Worm (Caenorhabditis elegans): ENCODE results near the gene ncs-4.

Gene ncs-4

DNA sequence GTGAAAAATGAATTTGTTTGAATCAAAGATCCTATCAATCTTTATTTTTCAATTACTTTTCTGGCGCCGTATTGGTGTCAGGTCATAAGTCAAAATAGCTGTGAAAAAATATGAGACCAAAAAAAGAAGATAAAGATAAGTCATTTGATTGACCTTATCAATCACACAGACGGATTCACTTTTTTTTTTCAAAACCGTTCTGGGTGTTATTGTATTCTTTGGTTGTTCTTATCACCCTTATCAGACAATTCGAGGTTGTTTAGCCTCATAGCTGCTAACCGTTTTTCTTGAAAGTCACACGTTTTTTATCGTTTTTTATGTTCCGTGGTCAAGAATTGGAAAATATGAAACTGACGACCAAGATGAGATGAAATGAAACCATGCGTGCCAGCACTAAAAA, 7.8 kb upstream of the ncs-4 start:
- peak; percentile 17 for TF ChIP-seq nhr-21 (tag; optimal IDR thresholded peaks at IDR 0.05)
- peak; percentile 86 for TF ChIP-seq blmp-1 (tag; optimal IDR thresholded peaks at IDR 0.05; ENCODE audit: insufficient read depth)
- TF ChIP-seq lin-11 (tag; optimal IDR thresholded peaks at IDR 0.05): no peak
- TF ChIP-seq alr-1 (tag; optimal IDR thresholded peaks at IDR 0.05): no peak
- peak; percentile 31 for TF ChIP-seq sma-9 (GFP tag; optimal IDR thresholded peaks at IDR 0.05)
- TF ChIP-seq sma-9 (tag; optimal IDR thresholded peaks at IDR 0.05): no peak
- no peak for TF ChIP-seq F13H6.1 (tag; optimal IDR thresholded peaks at IDR 0.05)
- TF ChIP-seq dmd-4 (tag; optimal IDR thresholded peaks at IDR 0.05): no peak
- peak; percentile 1 for TF ChIP-seq crh-2 (tag; optimal IDR thresholded peaks at IDR 0.05)
- no peak for TF ChIP-seq zag-1 (tag; optimal IDR thresholded peaks at IDR 0.05)

DNA sequence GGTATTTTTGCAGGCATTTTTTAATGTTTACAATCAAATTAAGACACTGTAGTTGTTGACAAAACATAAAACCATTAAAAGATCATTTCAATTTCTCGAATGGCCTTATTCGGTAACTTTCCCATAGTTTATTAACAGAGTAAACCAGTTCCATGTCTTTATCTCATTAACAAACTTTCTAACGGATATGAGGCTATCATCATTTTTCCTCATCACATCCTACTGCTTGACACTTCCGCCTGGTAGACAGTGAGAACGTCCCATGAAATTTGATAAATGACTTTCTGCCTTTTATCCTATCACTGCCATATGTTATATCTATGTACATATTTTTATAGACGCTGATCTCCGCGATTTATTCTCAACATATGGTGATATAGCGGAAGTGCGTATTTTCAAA, 5.7 kb upstream of the ncs-4 start:
- TF ChIP-seq lin-39 (tag; optimal IDR thresholded peaks at IDR 0.05): no peak
- no peak for TF ChIP-seq ztf-4 (tag; optimal IDR thresholded peaks at IDR 0.05)
- no peak for TF ChIP-seq nhr-77 (tag; optimal IDR thresholded peaks at IDR 0.05)
- no peak for TF ChIP-seq fos-1 (tag; optimal IDR thresholded peaks at IDR 0.05)
- no peak for TF ChIP-seq elt-1 (tag; optimal IDR thresholded peaks at IDR 0.05)
- TF ChIP-seq nhr-129 (tag; optimal IDR thresholded peaks at IDR 0.05): no peak
- TF ChIP-seq F13H6.1 (tag; optimal IDR thresholded peaks at IDR 0.05): no peak

DNA sequence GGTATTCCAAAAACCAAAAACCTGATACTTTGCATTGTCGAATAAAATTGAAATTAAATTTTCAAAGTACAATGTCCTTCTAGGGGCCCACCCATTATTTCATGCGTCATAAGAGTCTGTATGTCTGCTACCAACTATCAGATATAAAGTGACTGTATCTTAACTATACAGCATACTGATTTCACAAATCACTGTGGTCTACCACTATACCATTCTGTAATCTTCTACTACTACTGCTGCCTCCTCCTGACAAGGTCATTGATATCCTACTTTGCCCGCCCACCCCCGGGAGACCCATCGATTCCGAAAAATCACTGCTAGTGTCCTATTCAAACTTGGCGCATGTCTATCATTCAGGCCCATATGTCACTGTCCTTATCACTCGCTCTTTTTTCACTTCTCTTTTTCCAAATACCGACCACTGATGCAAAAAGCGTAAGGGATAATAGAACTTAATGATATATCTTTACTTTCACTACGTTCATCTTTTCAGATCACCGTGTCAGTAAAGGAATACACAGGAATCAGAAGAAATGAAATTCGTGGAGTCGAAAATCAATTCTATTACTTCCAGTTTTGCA, 4.2 kb upstream of the ncs-4 start, which contains the start of gene C07A4.2:
TSS of gene C07A4.2 (plus strand) at position 195 of the 581 bp plus-strand sequence.
- TF ChIP-seq crh-2 (tag; optimal IDR thresholded peaks at IDR 0.05): no peak
- no peak for TF ChIP-seq egl-27 (tag; optimal IDR thresholded peaks at IDR 0.05)
- no peak for TF ChIP-seq ZK546.5 (tag; optimal IDR thresholded peaks at IDR 0.05)
- TF ChIP-seq nhr-12 (tag; optimal IDR thresholded peaks at IDR 0.05): no peak
- no peak for TF ChIP-seq ztf-1 (GFP tag; conservative IDR thresholded peaks at IDR 0.05)
- TF ChIP-seq unc-62 (GFP tag; optimal IDR thresholded peaks at IDR 0.05): no peak
- no peak for TF ChIP-seq unc-55 (GFP tag; optimal IDR thresholded peaks at IDR 0.05)
- TF ChIP-seq skn-1 (tag; optimal IDR thresholded peaks at IDR 0.05): no peak
- no peak for TF ChIP-seq mdl-1 (tag; optimal IDR thresholded peaks at IDR 0.05)
- no peak for TF ChIP-seq lin-13 (GFP tag; optimal IDR thresholded peaks at IDR 0.05)
- TF ChIP-seq lin-39 (tag; optimal IDR thresholded peaks at IDR 0.05): no peak
- no peak for TF ChIP-seq nhr-25 (tag; optimal IDR thresholded peaks at IDR 0.05)
- TF ChIP-seq nhr-6 (tag; optimal IDR thresholded peaks at IDR 0.05): no peak
- TF ChIP-seq snpc-4 (tag; optimal IDR thresholded peaks at IDR 0.05): no peak

DNA sequence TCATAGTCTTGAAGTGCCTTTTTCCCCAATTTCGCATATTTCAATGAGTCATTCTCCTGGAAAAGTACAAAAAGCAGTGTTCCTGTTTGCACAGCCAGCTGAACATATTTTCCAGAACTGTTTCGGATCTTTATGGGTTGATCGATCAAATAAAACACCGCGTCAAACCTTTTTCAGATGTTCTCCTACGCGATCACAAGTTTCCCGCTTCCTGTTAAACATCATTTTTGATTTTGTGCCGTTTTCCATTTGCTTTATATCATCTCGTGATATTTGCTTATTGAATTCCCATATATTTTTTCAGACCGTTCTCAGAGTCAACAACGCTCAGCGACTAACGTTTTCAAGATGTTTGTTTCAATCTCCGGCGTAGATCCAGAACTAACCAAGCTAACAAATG, 1.6 kb upstream of the ncs-4 start, which contains the start of gene C07A4.3:
TSS of gene C07A4.3 (plus strand) at position 301 of the 400 bp plus-strand sequence.
- no peak for TF ChIP-seq egl-27 (tag; optimal IDR thresholded peaks at IDR 0.05)
- no peak for TF ChIP-seq nhr-25 (tag; optimal IDR thresholded peaks at IDR 0.05)
- no peak for TF ChIP-seq dmd-4 (tag; optimal IDR thresholded peaks at IDR 0.05)

DNA sequence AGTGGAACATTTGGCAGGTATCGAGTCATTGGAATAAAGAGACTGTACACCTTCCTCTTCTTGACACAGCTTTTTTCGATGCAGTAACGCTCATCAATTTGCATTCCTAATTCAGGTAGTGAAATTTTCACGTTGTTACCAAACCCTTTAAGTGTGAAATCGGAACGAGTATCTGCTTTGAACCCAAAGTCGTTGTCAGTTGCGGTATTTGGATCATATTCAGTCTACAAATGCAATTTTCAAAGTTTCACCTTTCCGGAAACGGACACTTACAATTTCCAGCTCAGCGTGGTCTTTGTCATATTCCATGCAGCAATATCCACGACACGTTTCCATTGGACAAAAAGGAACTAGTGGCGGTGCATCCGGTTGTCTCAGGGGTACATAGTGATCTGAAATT, 6.3 kb downstream of the ncs-4 start:
- no peak for TF ChIP-seq egl-27 (tag; optimal IDR thresholded peaks at IDR 0.05)
- no peak for TF ChIP-seq fos-1 (tag; optimal IDR thresholded peaks at IDR 0.05)
- TF ChIP-seq nhr-21 (tag; optimal IDR thresholded peaks at IDR 0.05): no peak
- TF ChIP-seq nhr-23 (tag; optimal IDR thresholded peaks at IDR 0.05): no peak
- TF ChIP-seq ceh-82 (tag; optimal IDR thresholded peaks at IDR 0.05): no peak
- TF ChIP-seq sem-4 (tag; optimal IDR thresholded peaks at IDR 0.05): no peak
- TF ChIP-seq nhr-6 (tag; optimal IDR thresholded peaks at IDR 0.05): no peak
- TF ChIP-seq Y55F3AM.14 (GFP tag; optimal IDR thresholded peaks at IDR 0.05): no peak
- TF ChIP-seq nhr-25 (tag; optimal IDR thresholded peaks at IDR 0.05): no peak
- TF ChIP-seq ztf-4 (tag; optimal IDR thresholded peaks at IDR 0.05): no peak
- TF ChIP-seq lin-13 (GFP tag; optimal IDR thresholded peaks at IDR 0.05): no peak
- TF ChIP-seq R02D3.7 (tag; optimal IDR thresholded peaks at IDR 0.05): no peak
- no peak for TF ChIP-seq nhr-237 (tag; optimal IDR thresholded peaks at IDR 0.05)
- TF ChIP-seq elt-3 (tag; optimal IDR thresholded peaks at IDR 0.05): no peak
- TF ChIP-seq lsy-2 (tag; optimal IDR thresholded peaks at IDR 0.05): no peak
- no peak for TF ChIP-seq alr-1 (tag; optimal IDR thresholded peaks at IDR 0.05)

Measured in whole organism, L2 larva.